Worm (Caenorhabditis elegans) whole organism, young adult: ENCODE measurements around the gene C39E9.12.
"Not testable (repeated sequence)": the region's sequence is repeated elsewhere in the genome, so short reads cannot be mapped to it uniquely, and the experiment has no call there.

ENCODE experiments used
- B0261.1 ChIP-seq: sonication (generic microtip); optimal IDR thresholded peaks from 2 replicates; lab custom pipeline; 2016; ENCODE audit warnings: mild to moderate bottlenecking, missing genetic modification characterization, moderate library complexity, missing compliant biosample characterization
- C17E4.6 ChIP-seq: fragments of 200-800 bp; sonication (Bioruptor generic); IDR thresholded peaks from 2 replicates; pipeline ENCODE4 v1.3.6; 2022; ENCODE audit warnings: missing genetic modification reagents, missing genetic modification characterization, missing compliant biosample characterization
- D2030.7 ChIP-seq: fragments of 200-800 bp; sonication (Bioruptor generic); IDR thresholded peaks from 2 replicates; pipeline ENCODE4 v1.3.6; 2022; ENCODE audit warnings: missing genetic modification reagents, missing genetic modification characterization, missing compliant biosample characterization
- F55B11.4 ChIP-seq: sonication (generic microtip); optimal IDR thresholded peaks from 2 replicates; lab custom pipeline; 2016; ENCODE audit warnings: missing compliant biosample characterization, missing genetic modification characterization, borderline replicate concordance; ENCODE audit not compliant: insufficient read depth
- F57C9.4 ChIP-seq: sonication (generic microtip); optimal IDR thresholded peaks from 2 replicates; lab custom pipeline; 2017; ENCODE audit warnings: mild to moderate bottlenecking, missing genetic modification characterization, missing compliant biosample characterization
- K12H6.12 ChIP-seq: fragments of 200-800 bp; sonication (Bioruptor generic); optimal IDR thresholded peaks from 2 replicates; lab custom pipeline; 2018; ENCODE audit warnings: mild to moderate bottlenecking, missing genetic modification characterization, missing compliant biosample characterization
- Y56A3A.18 ChIP-seq: fragments of 200-800 bp; sonication (Bioruptor generic); IDR thresholded peaks from 2 replicates; pipeline ENCODE4 v1.3.6; 2022; ENCODE audit warnings: missing genetic modification reagents, missing genetic modification characterization, missing compliant biosample characterization
- akir-1 ChIP-seq: fragments of 200-800 bp; sonication (Bioruptor generic); optimal IDR thresholded peaks from 2 replicates; lab custom pipeline; 2018; ENCODE audit warnings: mild to moderate bottlenecking, missing genetic modification characterization, moderate library complexity, missing compliant biosample characterization
- aptf-2 ChIP-seq: fragments of 200-800 bp; sonication (Bioruptor generic); conservative IDR thresholded peaks from 2 replicates; pipeline ENCODE4 v1.3.6; 2022; ENCODE audit warnings: missing genetic modification reagents, missing genetic modification characterization, missing compliant biosample characterization
- attf-6 ChIP-seq: fragments of 200-800 bp; sonication (Bioruptor generic); IDR thresholded peaks from 2 replicates; pipeline ENCODE4 v1.3.6; 2022; ENCODE audit warnings: missing genetic modification reagents, missing genetic modification characterization, missing compliant biosample characterization
- bed-1 ChIP-seq: fragments of 200-800 bp; sonication (Bioruptor generic); IDR thresholded peaks from 2 replicates; pipeline ENCODE4 v1.3.6; 2022; ENCODE audit warnings: missing genetic modification reagents, missing genetic modification characterization, missing compliant biosample characterization
- bed-2 ChIP-seq: fragments of 200-800 bp; sonication (Bioruptor generic); IDR thresholded peaks from 2 replicates; pipeline ENCODE4 v1.3.6; 2022; ENCODE audit warnings: missing genetic modification reagents, missing genetic modification characterization, missing compliant biosample characterization
- cebp-1 ChIP-seq, 2 experiments: fragments of 200-800 bp in 1 of 2; sonication (Bioruptor generic) in 1 of 2; sonication (generic microtip) in 1 of 2; IDR thresholded peaks in 1 of 2; optimal IDR thresholded peaks in 1 of 2; 2 replicates each; pipeline versions ENCODE4 v1.3.6 to Lab custom; 2017 to 2022; ENCODE audit warnings: missing compliant biosample characterization in 2 of 2, missing genetic modification characterization in 2 of 2, mild to moderate bottlenecking in 1 of 2, missing genetic modification reagents in 1 of 2, moderate library complexity in 1 of 2
- cebp-2 ChIP-seq: fragments of 200-800 bp; sonication (Bioruptor generic); IDR thresholded peaks from 2 replicates; pipeline ENCODE4 v1.3.6; 2022; ENCODE audit warnings: missing genetic modification characterization, missing compliant biosample characterization
- ceh-100 ChIP-seq: fragments of 200-800 bp; sonication (Bioruptor generic); IDR thresholded peaks from 2 replicates; pipeline ENCODE4 v1.3.6; 2022; ENCODE audit warnings: missing genetic modification reagents, missing genetic modification characterization, missing compliant biosample characterization
- ceh-58 ChIP-seq: fragments of 200-800 bp; sonication (Bioruptor generic); IDR thresholded peaks from 2 replicates; pipeline ENCODE4 v1.3.6; 2022; ENCODE audit warnings: missing genetic modification characterization, missing compliant biosample characterization
- dox-1 ChIP-seq: fragments of 200-800 bp; sonication (Bioruptor generic); IDR thresholded peaks from 2 replicates; pipeline ENCODE4 v1.3.6; 2022; ENCODE audit warnings: missing genetic modification reagents, missing genetic modification characterization, missing compliant biosample characterization
- egrh-3 ChIP-seq: fragments of 200-800 bp; sonication (Bioruptor generic); IDR thresholded peaks from 2 replicates; pipeline ENCODE4 v1.3.6; 2022; ENCODE audit warnings: missing genetic modification reagents, missing genetic modification characterization, missing compliant biosample characterization
- fkh-3 ChIP-seq: sonication (generic microtip); optimal IDR thresholded peaks from 2 replicates; lab custom pipeline; 2016; ENCODE audit warnings: mild to moderate bottlenecking, missing genetic modification characterization, missing compliant biosample characterization
- hlh-12 ChIP-seq: sonication (generic microtip); optimal IDR thresholded peaks from 2 replicates; lab custom pipeline; 2016; ENCODE audit warnings: missing genetic modification characterization, missing compliant biosample characterization
- hmg-1.2 ChIP-seq: fragments of 200-800 bp; sonication (Bioruptor generic); IDR thresholded peaks from 2 replicates; pipeline ENCODE4 v1.3.6; 2022; ENCODE audit warnings: missing genetic modification reagents, missing genetic modification characterization, missing compliant biosample characterization
- let-526 ChIP-seq: fragments of 200-800 bp; sonication (Bioruptor generic); IDR thresholded peaks from 2 replicates; pipeline ENCODE4 v1.3.6; 2022; ENCODE audit warnings: missing genetic modification reagents, missing genetic modification characterization, missing compliant biosample characterization
- let-607 ChIP-seq, 2 experiments: fragments of 200-800 bp in 1 of 2; sonication (Bioruptor generic) in 1 of 2; sonication (generic microtip) in 1 of 2; optimal IDR thresholded peaks; 2 replicates each; lab custom pipeline; 2016 to 2018; ENCODE audit warnings: mild to moderate bottlenecking in 2 of 2, missing compliant biosample characterization in 2 of 2, missing genetic modification characterization in 2 of 2, moderate library complexity in 2 of 2, missing genotype in 1 of 2
- lin-26 ChIP-seq: fragments of 200-800 bp; sonication (Bioruptor generic); IDR thresholded peaks from 2 replicates; pipeline ENCODE4 v1.3.6; 2022; ENCODE audit warnings: missing genetic modification reagents, missing genetic modification characterization, missing compliant biosample characterization
- lin-40 ChIP-seq: sonication (generic microtip); optimal IDR thresholded peaks from 2 replicates; lab custom pipeline; 2016; ENCODE audit warnings: missing genetic modification characterization, mild to moderate bottlenecking, missing compliant biosample characterization, missing genotype, missing genetic modification reagents
- lir-1 ChIP-seq: fragments of 200-800 bp; sonication (Bioruptor generic); conservative IDR thresholded peaks from 2 replicates; pipeline ENCODE4 v1.3.6; 2022; ENCODE audit warnings: missing genetic modification reagents, missing genetic modification characterization, missing compliant biosample characterization
- madf-6 ChIP-seq: fragments of 200-800 bp; sonication (Bioruptor generic); IDR thresholded peaks from 2 replicates; pipeline ENCODE4 v1.3.6; 2022; ENCODE audit warnings: missing genetic modification reagents, missing genetic modification characterization, missing compliant biosample characterization
- mel-28 ChIP-seq: sonication (generic microtip); optimal IDR thresholded peaks from 2 replicates; lab custom pipeline; 2016; ENCODE audit warnings: borderline replicate concordance, mild to moderate bottlenecking, missing genetic modification characterization, missing compliant biosample characterization
- mes-4 ChIP-seq: sonication (generic microtip); optimal IDR thresholded peaks from 2 replicates; lab custom pipeline; 2016; ENCODE audit warnings: missing genotype, missing genetic modification characterization, missing compliant biosample characterization
- nfyb-1 ChIP-seq: fragments of 200-800 bp; sonication (Bioruptor generic); IDR thresholded peaks from 2 replicates; pipeline ENCODE4 v1.3.6; 2022; ENCODE audit warnings: missing genetic modification reagents, missing genetic modification characterization, missing compliant biosample characterization
- pbrm-1 ChIP-seq: fragments of 200-800 bp; sonication (Bioruptor generic); IDR thresholded peaks from 2 replicates; pipeline ENCODE4 v1.3.6; 2022; ENCODE audit warnings: missing genetic modification reagents, missing genetic modification characterization, missing compliant biosample characterization
- rpc-1 ChIP-seq, 2 experiments: fragments of 150-350 bp in 1 of 2; sonication (generic microtip) in 1 of 2; optimal IDR thresholded peaks; 2 replicates each; lab custom pipeline; 2014 to 2018; ENCODE audit warnings: missing biosample characterization in 1 of 2, missing genetic modification characterization in 1 of 2, missing genetic modification reagents in 1 of 2, missing genotype in 1 of 2
- snpc-4 ChIP-seq, 5 experiments: fragments of 150-350 bp in 1 of 5; sonication (generic microtip) in 4 of 5; optimal IDR thresholded peaks; 2 replicates each; lab custom pipeline; 2014 to 2018; ENCODE audit warnings: missing genetic modification characterization in 5 of 5, missing biosample characterization in 3 of 5, antibody characterized with exemption in 2 of 5, mild to moderate bottlenecking in 2 of 5, missing compliant biosample characterization in 2 of 5, missing genotype in 2 of 5, moderate library complexity in 2 of 5, missing genetic modification reagents in 1 of 5
- tbp1 ChIP-seq: fragments of 200-800 bp; sonication (Bioruptor generic); optimal IDR thresholded peaks from 2 replicates; lab custom pipeline; 2018; ENCODE audit warnings: mild to moderate bottlenecking, missing genetic modification characterization, missing compliant biosample characterization
- zfh-2 ChIP-seq: fragments of 200-800 bp; sonication (Bioruptor generic); conservative IDR thresholded peaks from 2 replicates; pipeline ENCODE4 v1.3.6; 2022; ENCODE audit warnings: missing genetic modification reagents, missing genetic modification characterization, missing compliant biosample characterization
- ztf-6 ChIP-seq: fragments of 200-800 bp; sonication (Bioruptor generic); IDR thresholded peaks from 2 replicates; pipeline ENCODE4 v1.3.6; 2022; ENCODE audit warnings: missing genetic modification reagents, missing genetic modification characterization, missing compliant biosample characterization

Gene C39E9.12

ce11 chrIV:13118794-13119193, 25.0 kb downstream of the C39E9.12 start, which contains the start of gene unc-30:
Gene unc-30 (plus strand): TSS chrIV:13118977.
- TF ChIP-seq F55B11.4 (tag; lab: Kevin White, UChicago) (no peak), K12H6.12 (tag; lab: Kevin White, UChicago) (peak; percentile 38)

- TF ChIP-seq mes-4 = no peak
- TF ChIP-seq lir-1 = no peak
- TF ChIP-seq pbrm-1 (GFP tag; lab: Robert Waterston, UW) = no peak
- no peak for TF ChIP-seq egrh-3 (GFP tag; lab: Robert Waterston, UW)
- TF ChIP-seq fkh-3 = no peak
- no peak for TF ChIP-seq Y56A3A.18
- no peak for TF ChIP-seq ztf-6 (GFP tag; lab: Robert Waterston, UW)
- no peak for TF ChIP-seq D2030.7 (GFP tag; lab: Robert Waterston, UW)
- no peak for TF ChIP-seq C17E4.6 (GFP tag; lab: Robert Waterston, UW)
- TF ChIP-seq akir-1 (GFP tag; lab: Kevin White, UChicago) = no peak
- no peak for TF ChIP-seq let-526
- no peak for TF ChIP-seq mel-28 (tag; lab: Kevin White, UChicago)
Measured at ce11 chrIV:13121396-13121795, 27.6 kb downstream of the C39E9.12 start.

- TF ChIP-seq F57C9.4 (tag; lab: Kevin White, UChicago) (no peak), lin-40 (no peak), zfh-2 (GFP tag; lab: Robert Waterston, UW) (0 out of 2 replicates have a peak, but pooled peaks have one; percentile 15), hlh-12 (tag; lab: Kevin White, UChicago) (no peak), cebp-2 (0 out of 2 replicates have a peak, but pooled peaks have one; percentile 41), aptf-2 (no peak), bed-1 (GFP tag; lab: Robert Waterston, UW) (no peak), let-607 (tag; optimal IDR thresholded peaks at IDR 0.05; lab: Kevin White, UChicago) (no peak), cebp-1 (GFP tag; IDR thresholded peaks at IDR 0.05; lab: Robert Waterston, UW) (no peak), cebp-1 (tag; optimal IDR thresholded peaks at IDR 0.05; lab: Kevin White, UChicago) (no peak)
Measured at ce11 chrIV:13125999-13126398, 32.2 kb downstream of the C39E9.12 start.

ce11 chrIV:13127720-13128119, 33.9 kb downstream of the C39E9.12 start:
- no peak for TF ChIP-seq bed-2 (GFP tag; lab: Robert Waterston, UW)
- TF ChIP-seq cebp-2 = 0 out of 2 replicates have a peak, but pooled peaks have one; percentile 51

- TF ChIP-seq ceh-100 (GFP tag; lab: Robert Waterston, UW) (peak; percentile 31; the same call in 1 of the 2 replicates), cebp-2 (peak; percentile 92), ceh-58 (GFP tag; lab: Robert Waterston, UW) (0 out of 2 replicates have a peak, but pooled peaks have one; percentile 20), dox-1 (GFP tag; lab: Robert Waterston, UW) (peak; percentile 49), nfyb-1 (peak; percentile 82), snpc-4 (tag; optimal IDR thresholded peaks at IDR 0.05; lab: Kevin White, UChicago) (peak in 1 of 4 experiments; percentile 36), hmg-1.2 (GFP tag; lab: Robert Waterston, UW) (peak; percentile 62), attf-6 (GFP tag; lab: Robert Waterston, UW) (0 out of 2 replicates have a peak, but pooled peaks have one; percentile 26), madf-6 (peak; percentile 54; the same call in 1 of the 2 replicates), tbp1 (peak; percentile 87), D2030.7 (GFP tag; lab: Robert Waterston, UW) (0 out of 2 replicates have a peak, but pooled peaks have one; percentile 26), rpc-1 (optimal IDR thresholded peaks at IDR 0.05; lab: Kevin White, UChicago) (peak; percentile 42), rpc-1 (tag; optimal IDR thresholded peaks at IDR 0.05; lab: Kevin White, UChicago) (peak; percentile 63), B0261.1 (tag; lab: Kevin White, UChicago) (peak; percentile 57), lin-26 (GFP tag; lab: Robert Waterston, UW) (peak; percentile 91), pbrm-1 (GFP tag; lab: Robert Waterston, UW) (peak; percentile 57)
- not testable (repeated sequence) for TF ChIP-seq snpc-4 (GFP tag; optimal IDR thresholded peaks at IDR 0.05; lab: Kevin White, UChicago)
Measured at ce11 chrIV:13140792-13141191, 47.0 kb downstream of the C39E9.12 start.
